Fruit fly (Drosophila melanogaster): ENCODE data around the gene CG14262.

Gene CG14262

DNA sequence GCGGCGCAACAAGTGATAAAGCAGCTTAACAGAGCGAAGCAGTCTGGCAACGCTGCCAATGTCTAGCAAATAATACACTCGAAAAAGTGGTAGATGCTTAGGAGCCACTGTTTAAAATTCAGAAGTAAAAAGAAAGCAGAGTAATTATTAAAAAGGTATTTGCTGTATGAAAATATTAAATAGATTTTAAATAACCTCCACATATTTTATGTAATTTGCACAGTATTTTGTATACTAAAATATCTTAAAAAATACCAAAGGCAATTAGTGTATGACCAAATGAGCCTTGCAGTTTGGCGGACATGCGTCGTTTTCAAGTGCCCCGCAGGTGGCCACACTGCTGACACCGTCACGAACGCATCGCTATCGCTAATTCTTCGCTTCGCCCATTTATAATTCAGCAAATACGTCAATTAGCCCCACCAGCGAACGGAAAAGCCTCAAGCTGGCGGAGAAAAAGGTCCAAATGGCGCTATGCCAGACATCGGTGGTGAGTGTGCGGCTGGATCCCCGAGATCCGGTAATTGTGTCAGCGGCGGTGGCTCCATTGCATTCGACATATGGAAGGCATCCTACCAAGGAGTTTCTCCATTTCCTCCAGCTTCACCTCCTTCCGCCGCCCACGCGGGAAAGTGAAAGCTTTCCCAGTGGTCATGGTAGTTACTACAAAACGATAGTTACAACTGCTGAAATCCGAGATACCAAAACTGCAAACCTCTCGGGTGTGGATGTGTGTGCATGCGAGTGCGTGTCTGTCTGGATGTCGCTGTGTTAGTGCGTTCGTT, 11.9 kb downstream of the CG14262 start, which contains the start of gene pll (continued):
- peak; percentile 87 for TF ChIP-seq dysf (GFP tag; IDR thresholded peaks at IDR 0.05)
- peak; percentile 84 for TF ChIP-seq CG31224 (GFP tag; IDR thresholded peaks at IDR 0.05)
- TF ChIP-seq YL-1 (GFP tag; optimal IDR thresholded peaks at IDR 0.05): peak; percentile 74
- TF ChIP-seq CG11247 (GFP tag; IDR thresholded peaks at IDR 0.05): peak; percentile 90
- peak; percentile 91 for TF ChIP-seq ci (GFP tag; IDR thresholded peaks at IDR 0.05)
- no peak for TF ChIP-seq sima (GFP tag; optimal IDR thresholded peaks at IDR 0.05)
- TF ChIP-seq CG15269 (tag; optimal IDR thresholded peaks at IDR 0.05): peak; percentile 87
- peak; percentile 82 for TF ChIP-seq hkb (optimal IDR thresholded peaks at IDR 0.05)
- TF ChIP-seq hkb (GFP tag; IDR thresholded peaks at IDR 0.05): peak; percentile 89
- TF ChIP-seq bowl (GFP tag; IDR thresholded peaks at IDR 0.05): peak; percentile 49; the same call in 1 of the 2 replicates
- peak; percentile 68 for TF ChIP-seq HLH54F (GFP tag; optimal IDR thresholded peaks at IDR 0.05)
- peak; percentile 93 for TF ChIP-seq kah (GFP tag; optimal IDR thresholded peaks at IDR 0.05)
- peak; percentile 84 for TF ChIP-seq gsb (GFP tag; IDR thresholded peaks at IDR 0.05)
- peak; percentile 87 for TF ChIP-seq Fer3 (tag; optimal IDR thresholded peaks at IDR 0.05)
- no peak for TF ChIP-seq CG10274 (GFP tag; optimal IDR thresholded peaks at IDR 0.05)
- no peak for TF ChIP-seq CG14860 (GFP tag; IDR thresholded peaks at IDR 0.05; ENCODE audit: partially characterized antibody)
- TF ChIP-seq CG9727 (GFP tag; optimal IDR thresholded peaks at IDR 0.05): peak; percentile 82
- peak; percentile 43 for TF ChIP-seq CG3995 (GFP tag; optimal IDR thresholded peaks at IDR 0.05)
- TF ChIP-seq CG4360 (GFP tag; IDR thresholded peaks at IDR 0.05): no peak
- TF ChIP-seq unc-4 (GFP tag; IDR thresholded peaks at IDR 0.05; ENCODE audit: partially characterized antibody): peak; percentile 59
- peak; percentile 25 for TF ChIP-seq Bdp1 (GFP tag; optimal IDR thresholded peaks at IDR 0.05)
- TF ChIP-seq CrebB (tag; optimal IDR thresholded peaks at IDR 0.05): peak; percentile 40
- peak; percentile 62 for TF ChIP-seq CG5245 (GFP tag; optimal IDR thresholded peaks at IDR 0.05)
- TF ChIP-seq Fer1 (GFP tag; optimal IDR thresholded peaks at IDR 0.05): peak; percentile 72
- TF ChIP-seq oc (tag; optimal IDR thresholded peaks at IDR 0.05): peak; percentile 69
- no peak for TF ChIP-seq her (GFP tag; optimal IDR thresholded peaks at IDR 0.05)
- peak; percentile 58 for TF ChIP-seq pum (GFP tag; optimal IDR thresholded peaks at IDR 0.05)
- TF ChIP-seq Dref (GFP tag; IDR thresholded peaks at IDR 0.05): peak; percentile 37; the same call in 1 of the 2 replicates
- peak; percentile 91 for TF ChIP-seq Xrp1 (GFP tag; IDR thresholded peaks at IDR 0.05)
- TF ChIP-seq da (GFP tag; optimal IDR thresholded peaks at IDR 0.05): no peak
- TF ChIP-seq CG1647 (GFP tag; optimal IDR thresholded peaks at IDR 0.05): peak; percentile 32
- TF ChIP-seq CG1529 (GFP tag; optimal IDR thresholded peaks at IDR 0.05): no peak
- peak; percentile 85 for TF ChIP-seq Sox102F (GFP tag; optimal IDR thresholded peaks at IDR 0.05)
- no peak for TF ChIP-seq CG14965 (GFP tag; optimal IDR thresholded peaks at IDR 0.05; ENCODE audit: borderline replicate concordance)
- peak; percentile 94 for TF ChIP-seq gfzf (GFP tag; optimal IDR thresholded peaks at IDR 0.05)
- TF ChIP-seq CG7372 (GFP tag; IDR thresholded peaks at IDR 0.05): peak; percentile 83
- peak; percentile 84 for TF ChIP-seq Awh (GFP tag; IDR thresholded peaks at IDR 0.05)
- TF ChIP-seq cad (GFP tag; optimal IDR thresholded peaks at IDR 0.05): no peak
- peak; percentile 29; the same call in 1 of the 3 replicates for TF ChIP-seq CG16813 (GFP tag; IDR thresholded peaks at IDR 0.05; ENCODE audit: partially characterized antibody)
- peak; percentile 52 for TF ChIP-seq CG2202 (tag; optimal IDR thresholded peaks at IDR 0.05)
- TF ChIP-seq cato (GFP tag; optimal IDR thresholded peaks at IDR 0.05; ENCODE audit: borderline replicate concordance): no peak
- TF ChIP-seq ac (GFP tag; optimal IDR thresholded peaks at IDR 0.05): no peak
- peak; percentile 87 for TF ChIP-seq Atf6 (GFP tag; IDR thresholded peaks at IDR 0.05)
- TF ChIP-seq CG33213 (GFP tag; optimal IDR thresholded peaks at IDR 0.05): peak; percentile 71
- peak; percentile 21 for TF ChIP-seq CG12219 (GFP tag; optimal IDR thresholded peaks at IDR 0.05)
- TF ChIP-seq CG14050 (GFP tag; IDR thresholded peaks at IDR 0.05): peak; percentile 68
- TF ChIP-seq CG13424 (tag; optimal IDR thresholded peaks at IDR 0.05): peak; percentile 84
- peak; percentile 95 for TF ChIP-seq NFAT (GFP tag; IDR thresholded peaks at IDR 0.05)
- TF ChIP-seq bab2 (GFP tag; optimal IDR thresholded peaks at IDR 0.05): peak; percentile 81
- no peak for TF ChIP-seq sqz (GFP tag; optimal IDR thresholded peaks at IDR 0.05)
